Worm (Caenorhabditis elegans): Measurements from ENCODE around the gene Y7A9D.1.

The Y7A9D.1 gene

ce11 chrIV:16391470-16391869 is 9.5 kb upstream of the Y7A9D.1 start:
- TF ChIP-seq blmp-1 (tag; optimal IDR thresholded peaks at IDR 0.05) (peak; percentile 6), zag-1 (tag; optimal IDR thresholded peaks at IDR 0.05) (no peak), tlp-1 (tag; optimal IDR thresholded peaks at IDR 0.05) (no peak)

- TF ChIP-seq nhr-76 (tag; optimal IDR thresholded peaks at IDR 0.05) (no peak), sup-37 (GFP tag; optimal IDR thresholded peaks at IDR 0.05) (no peak), snu-23 (GFP tag; optimal IDR thresholded peaks at IDR 0.05) (peak; percentile 77), mdl-1 (tag; optimal IDR thresholded peaks at IDR 0.05) (peak in 1 of 2 experiments; percentile 48), lin-14 (GFP tag; optimal IDR thresholded peaks at IDR 0.05) (peak; percentile 66), mep-1 (tag; optimal IDR thresholded peaks at IDR 0.05) (peak; percentile 60), elt-3 (tag; optimal IDR thresholded peaks at IDR 0.05) (peak in 1 of 6 experiments; percentile 20), ztf-11 (tag; optimal IDR thresholded peaks at IDR 0.05) (no peak), swsn-7 (tag; optimal IDR thresholded peaks at IDR 0.05) (peak; percentile 52), lin-35 (GFP tag; optimal IDR thresholded peaks at IDR 0.05) (peak; percentile 31 to 60), fos-1 (tag; optimal IDR thresholded peaks at IDR 0.05) (no peak), skn-1 (tag; optimal IDR thresholded peaks at IDR 0.05) (peak; percentile 45), tlp-1 (tag; optimal IDR thresholded peaks at IDR 0.05) (no peak), ets-5 (GFP tag; IDR thresholded peaks at IDR 0.05) (no peak), egl-13 (tag; optimal IDR thresholded peaks at IDR 0.05) (peak; percentile 45), mab-9 (GFP tag; IDR thresholded peaks at IDR 0.05) (peak; percentile 59; the same call in 1 of the 2 replicates), nhr-20 (tag; optimal IDR thresholded peaks at IDR 0.05) (peak; percentile 53), nhr-28 (tag; optimal IDR thresholded peaks at IDR 0.05) (no peak), ztf-4 (tag; optimal IDR thresholded peaks at IDR 0.05) (no peak), lsy-2 (tag; optimal IDR thresholded peaks at IDR 0.05) (peak; percentile 28 to 68), elt-2 (tag; optimal IDR thresholded peaks at IDR 0.05) (no peak), aly-2 (tag; optimal IDR thresholded peaks at IDR 0.05) (no peak), ceh-8 (GFP tag; optimal IDR thresholded peaks at IDR 0.05) (no peak), xbp-1 (tag; optimal IDR thresholded peaks at IDR 0.05) (peak; percentile 61), pax-3 (tag; optimal IDR thresholded peaks at IDR 0.05) (peak; percentile 58), ceh-82 (tag; optimal IDR thresholded peaks at IDR 0.05) (peak in 1 of 3 experiments; percentile 5), fkh-10 (GFP tag; optimal IDR thresholded peaks at IDR 0.05) (no peak), unc-130 (tag; optimal IDR thresholded peaks at IDR 0.05) (peak; percentile 28), lin-13 (GFP tag; optimal IDR thresholded peaks at IDR 0.05) (peak; percentile 37), rnt-1 (tag; optimal IDR thresholded peaks at IDR 0.05) (peak; percentile 76), pqm-1 (tag; optimal IDR thresholded peaks at IDR 0.05) (no peak), nhr-90 (tag; optimal IDR thresholded peaks at IDR 0.05; ENCODE audit: poor library complexity) (peak; percentile 79), nhr-85 (tag) (peak; percentile 81), efl-3 (GFP tag; optimal IDR thresholded peaks at IDR 0.05) (no peak), nhr-237 (tag; optimal IDR thresholded peaks at IDR 0.05) (no peak), C04F5.9 (tag; optimal IDR thresholded peaks at IDR 0.05) (peak; percentile 19), C16A3.4 (tag; optimal IDR thresholded peaks at IDR 0.05) (peak; percentile 63), zag-1 (tag; optimal IDR thresholded peaks at IDR 0.05) (no peak), nhr-47 (tag; optimal IDR thresholded peaks at IDR 0.05) (peak; percentile 78), ceh-63 (GFP tag; optimal IDR thresholded peaks at IDR 0.05) (no peak), lir-3 (tag; optimal IDR thresholded peaks at IDR 0.05; ENCODE audit: poor library complexity) (peak; percentile 51), fkh-8 (tag; optimal IDR thresholded peaks at IDR 0.05) (peak; percentile 75), sox-4 (tag; optimal IDR thresholded peaks at IDR 0.05) (no peak), nhr-19 (GFP tag; conservative IDR thresholded peaks at IDR 0.05) (peak; percentile 65), unc-62 (GFP tag; optimal IDR thresholded peaks at IDR 0.05) (no peak), snpc-4 (tag; optimal IDR thresholded peaks at IDR 0.05) (no peak), dpl-1 (GFP tag; optimal IDR thresholded peaks at IDR 0.05) (peak; percentile 1 to 41 (median 19)), F16B12.6 (tag; optimal IDR thresholded peaks at IDR 0.05) (no peak), aha-1 (tag; optimal IDR thresholded peaks at IDR 0.05) (no peak)
These were observed 6.9 kb upstream of the Y7A9D.1 start for ce11 chrIV:16388856-16389461.

Measured in whole organism, L1 larva.